Worm (Caenorhabditis elegans) whole organism, young adult: ENCODE measurements around the gene aka-1.

Experiments used
- B0035.1 ChIP-seq: sonication (generic microtip); optimal IDR thresholded peaks from 2 replicates; lab custom pipeline; 2016; ENCODE audit warnings: missing genetic modification characterization, mild to moderate bottlenecking, missing compliant biosample characterization, missing genotype, missing genetic modification reagents
- B0261.1 ChIP-seq: sonication (generic microtip); optimal IDR thresholded peaks from 2 replicates; lab custom pipeline; 2016; ENCODE audit warnings: mild to moderate bottlenecking, missing genetic modification characterization, moderate library complexity, missing compliant biosample characterization
- C06A6.2 ChIP-seq: fragments of 200-800 bp; sonication (Bioruptor generic); conservative IDR thresholded peaks from 2 replicates; pipeline ENCODE4 v1.3.6; 2022; ENCODE audit warnings: missing genetic modification characterization, missing compliant biosample characterization
- F10E7.11 ChIP-seq: sonication (generic microtip); optimal IDR thresholded peaks from 2 replicates; lab custom pipeline; 2017; ENCODE audit warnings: mild to moderate bottlenecking, missing genetic modification characterization, moderate library complexity, missing compliant biosample characterization
- F33H1.4 ChIP-seq: fragments of 200-800 bp; sonication (Bioruptor generic); IDR thresholded peaks from 2 replicates; pipeline ENCODE4 v1.3.6; 2022; ENCODE audit warnings: missing genetic modification reagents, missing genetic modification characterization, missing compliant biosample characterization
- F49E8.2 ChIP-seq: sonication (generic microtip); optimal IDR thresholded peaks from 3 replicates; lab custom pipeline; 2017; ENCODE audit warnings: missing genetic modification characterization, mild to moderate bottlenecking, missing compliant biosample characterization, antibody characterized with exemption, moderate library complexity; ENCODE audit not compliant: insufficient read depth
- T07F8.4 ChIP-seq: sonication (generic microtip); optimal IDR thresholded peaks from 2 replicates; lab custom pipeline; 2016; ENCODE audit warnings: mild to moderate bottlenecking, missing genetic modification characterization, moderate library complexity, missing compliant biosample characterization
- Y53G8AR.9 ChIP-seq: fragments of 200-800 bp; sonication (Bioruptor generic); conservative IDR thresholded peaks from 2 replicates; pipeline ENCODE4 v1.3.6; 2022; ENCODE audit warnings: missing genetic modification reagents, missing genetic modification characterization, missing compliant biosample characterization
- Y79H2A.3 ChIP-seq: fragments of 200-800 bp; sonication (Bioruptor generic); conservative IDR thresholded peaks from 2 replicates; pipeline ENCODE4 v1.3.6; 2022; ENCODE audit warnings: missing genetic modification reagents, missing genetic modification characterization, missing compliant biosample characterization
- aptf-2 ChIP-seq: fragments of 200-800 bp; sonication (Bioruptor generic); conservative IDR thresholded peaks from 2 replicates; pipeline ENCODE4 v1.3.6; 2022; ENCODE audit warnings: missing genetic modification reagents, missing genetic modification characterization, missing compliant biosample characterization
- attf-3 ChIP-seq: fragments of 200-800 bp; sonication (Bioruptor generic); conservative IDR thresholded peaks from 2 replicates; pipeline ENCODE4 v1.3.6; 2022; ENCODE audit warnings: missing genetic modification reagents, missing genetic modification characterization, missing compliant biosample characterization
- cebp-2 ChIP-seq: fragments of 200-800 bp; sonication (Bioruptor generic); IDR thresholded peaks from 2 replicates; pipeline ENCODE4 v1.3.6; 2022; ENCODE audit warnings: missing genetic modification characterization, missing compliant biosample characterization
- ceh-100 ChIP-seq: fragments of 200-800 bp; sonication (Bioruptor generic); IDR thresholded peaks from 2 replicates; pipeline ENCODE4 v1.3.6; 2022; ENCODE audit warnings: missing genetic modification reagents, missing genetic modification characterization, missing compliant biosample characterization
- ceh-79 ChIP-seq: sonication (generic microtip); optimal IDR thresholded peaks from 2 replicates; lab custom pipeline; 2017; ENCODE audit warnings: mild to moderate bottlenecking, missing genetic modification characterization, missing compliant biosample characterization
- die-1 ChIP-seq: sonication (generic microtip); optimal IDR thresholded peaks from 2 replicates; lab custom pipeline; 2016; ENCODE audit warnings: missing genotype, mild to moderate bottlenecking, missing genetic modification characterization, missing compliant biosample characterization
- efl-1 ChIP-seq: fragments of 150-350 bp; optimal IDR thresholded peaks from 2 replicates; lab custom pipeline; 2014; ENCODE audit warnings: missing biosample characterization, missing genetic modification reagents, missing genetic modification characterization
- egl-18 ChIP-seq: fragments of 200-800 bp; sonication (Bioruptor generic); IDR thresholded peaks from 2 replicates; pipeline ENCODE4 v1.3.6; 2022; ENCODE audit warnings: missing genetic modification reagents, missing genetic modification characterization, missing compliant biosample characterization
- gei-17 ChIP-seq: fragments of 200-800 bp; sonication (Bioruptor generic); optimal IDR thresholded peaks from 2 replicates; lab custom pipeline; 2018; ENCODE audit warnings: mild to moderate bottlenecking, missing genetic modification characterization, missing compliant biosample characterization
- him-1 ChIP-seq: sonication (generic microtip); optimal IDR thresholded peaks from 2 replicates; lab custom pipeline; 2016; ENCODE audit warnings: missing genotype, missing genetic modification reagents, missing genetic modification characterization, missing compliant biosample characterization
- hmg-20 ChIP-seq: fragments of 200-800 bp; sonication (Bioruptor generic); IDR thresholded peaks from 2 replicates; pipeline ENCODE4 v1.3.6; 2022; ENCODE audit warnings: missing genetic modification reagents, missing genetic modification characterization, missing compliant biosample characterization
- lin-26 ChIP-seq: fragments of 200-800 bp; sonication (Bioruptor generic); IDR thresholded peaks from 2 replicates; pipeline ENCODE4 v1.3.6; 2022; ENCODE audit warnings: missing genetic modification reagents, missing genetic modification characterization, missing compliant biosample characterization
- lin-40 ChIP-seq: sonication (generic microtip); optimal IDR thresholded peaks from 2 replicates; lab custom pipeline; 2016; ENCODE audit warnings: missing genetic modification characterization, mild to moderate bottlenecking, missing compliant biosample characterization, missing genotype, missing genetic modification reagents
- lin-54 ChIP-seq: fragments of 200-800 bp; sonication (Bioruptor generic); optimal IDR thresholded peaks from 2 replicates; lab custom pipeline; 2018; ENCODE audit warnings: mild to moderate bottlenecking, missing genetic modification characterization, missing compliant biosample characterization
- madf-10 ChIP-seq: sonication (generic microtip); optimal IDR thresholded peaks from 2 replicates; lab custom pipeline; 2016; ENCODE audit warnings: mild to moderate bottlenecking, missing genetic modification characterization, missing compliant biosample characterization
- madf-6 ChIP-seq: fragments of 200-800 bp; sonication (Bioruptor generic); IDR thresholded peaks from 2 replicates; pipeline ENCODE4 v1.3.6; 2022; ENCODE audit warnings: missing genetic modification reagents, missing genetic modification characterization, missing compliant biosample characterization
- madf-8 ChIP-seq: fragments of 200-800 bp; sonication (Bioruptor generic); conservative IDR thresholded peaks from 2 replicates; pipeline ENCODE4 v1.3.6; 2022; ENCODE audit warnings: missing genetic modification reagents, missing genetic modification characterization, missing compliant biosample characterization
- mcd-1 ChIP-seq: fragments of 200-800 bp; sonication (Bioruptor generic); IDR thresholded peaks from 2 replicates; pipeline ENCODE4 v1.3.6; 2022; ENCODE audit warnings: missing genetic modification reagents, missing genetic modification characterization, missing compliant biosample characterization
- mel-28 ChIP-seq: sonication (generic microtip); optimal IDR thresholded peaks from 2 replicates; lab custom pipeline; 2016; ENCODE audit warnings: borderline replicate concordance, mild to moderate bottlenecking, missing genetic modification characterization, missing compliant biosample characterization
- mes-4 ChIP-seq: sonication (generic microtip); optimal IDR thresholded peaks from 2 replicates; lab custom pipeline; 2016; ENCODE audit warnings: missing genotype, missing genetic modification characterization, missing compliant biosample characterization
- nfya-2 ChIP-seq: fragments of 200-800 bp; sonication (Bioruptor generic); IDR thresholded peaks from 2 replicates; pipeline ENCODE4 v1.3.6; 2022; ENCODE audit warnings: missing genetic modification reagents, missing genetic modification characterization, missing compliant biosample characterization
- nhr-120 ChIP-seq: fragments of 200-800 bp; sonication (Bioruptor generic); IDR thresholded peaks from 2 replicates; pipeline ENCODE4 v1.3.6; 2022; ENCODE audit warnings: missing genetic modification characterization, missing compliant biosample characterization
- sdz-38 ChIP-seq: sonication (generic microtip); optimal IDR thresholded peaks from 2 replicates; lab custom pipeline; 2016; ENCODE audit warnings: missing genotype, missing genetic modification characterization, missing compliant biosample characterization
- somi-1 ChIP-seq: fragments of 200-800 bp; sonication (Bioruptor generic); optimal IDR thresholded peaks from 2 replicates; lab custom pipeline; 2018; ENCODE audit warnings: mild to moderate bottlenecking, missing genetic modification characterization, missing compliant biosample characterization
- sptf-2 ChIP-seq: fragments of 200-800 bp; sonication (Bioruptor generic); optimal IDR thresholded peaks from 2 replicates; lab custom pipeline; 2018; ENCODE audit warnings: mild to moderate bottlenecking, missing genetic modification characterization, missing compliant biosample characterization
- ztf-18 ChIP-seq: sonication (generic microtip); optimal IDR thresholded peaks from 2 replicates; lab custom pipeline; 2016; ENCODE audit warnings: missing genotype, mild to moderate bottlenecking, missing genetic modification characterization, missing compliant biosample characterization
- ztf-26 ChIP-seq: sonication (generic microtip); optimal IDR thresholded peaks from 2 replicates; lab custom pipeline; 2017; ENCODE audit warnings: missing genetic modification characterization, missing compliant biosample characterization

aka-1 gene

DNA sequence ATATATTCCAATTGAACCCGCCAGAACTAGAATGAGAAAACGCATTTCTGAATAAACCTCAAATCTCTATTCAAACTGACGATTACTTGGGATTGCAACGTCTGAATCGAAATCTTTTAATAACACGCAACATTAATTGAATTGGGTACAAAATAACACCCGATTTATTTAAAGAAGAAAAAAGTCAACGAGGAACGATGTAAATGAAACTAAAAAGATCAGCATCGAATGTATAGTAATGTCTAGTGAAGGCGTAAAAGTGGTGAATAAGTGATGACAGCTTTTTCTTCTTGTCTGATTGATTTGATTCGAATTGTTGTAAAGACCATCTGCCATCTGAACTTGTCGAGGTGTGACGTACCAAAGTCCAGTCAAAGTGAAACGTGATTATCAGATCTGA lies 15.3 kb upstream of the aka-1 start, which contains the start of gene nas-23 (continued):
- TF ChIP-seq ztf-18 (tag; lab: Kevin White, UChicago), result no peak

DNA sequence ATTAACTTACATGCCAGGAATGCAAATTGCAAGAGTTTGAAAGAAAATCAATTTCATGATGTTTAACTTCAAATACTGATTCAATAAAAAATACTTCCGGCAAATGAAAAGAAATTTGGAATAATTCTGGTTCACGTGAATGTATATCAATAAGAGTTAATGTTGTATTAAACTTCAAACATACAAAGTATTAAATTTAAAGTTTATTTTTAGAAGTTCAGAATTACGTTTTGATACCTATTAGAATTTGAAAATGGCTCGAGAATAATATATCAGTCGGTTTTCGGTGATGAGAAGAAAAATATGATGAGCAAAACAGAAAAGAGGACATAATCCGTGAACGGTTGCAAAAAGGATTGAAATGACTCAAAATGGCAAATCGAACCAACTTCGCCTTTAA lies 11.3 kb upstream of the aka-1 start, which contains the start of gene D1022.9:
D1022.9 (minus strand) TSS at position 101 of the 400 bp plus-strand sequence.
- no peak for TF ChIP-seq F33H1.4 (GFP tag; lab: Robert Waterston, UW)
- TF ChIP-seq madf-8 (GFP tag; lab: Robert Waterston, UW), result no peak
- no peak for TF ChIP-seq gei-17 (GFP tag; lab: Kevin White, UChicago)
- TF ChIP-seq nfya-2, result no peak
- no peak for TF ChIP-seq T07F8.4
- no peak for TF ChIP-seq F49E8.2
- TF ChIP-seq Y53G8AR.9 (GFP tag; lab: Robert Waterston, UW), result no peak
- TF ChIP-seq attf-3 (GFP tag; lab: Robert Waterston, UW), result no peak
- TF ChIP-seq lin-54 (GFP tag; lab: Kevin White, UChicago), result no peak

DNA sequence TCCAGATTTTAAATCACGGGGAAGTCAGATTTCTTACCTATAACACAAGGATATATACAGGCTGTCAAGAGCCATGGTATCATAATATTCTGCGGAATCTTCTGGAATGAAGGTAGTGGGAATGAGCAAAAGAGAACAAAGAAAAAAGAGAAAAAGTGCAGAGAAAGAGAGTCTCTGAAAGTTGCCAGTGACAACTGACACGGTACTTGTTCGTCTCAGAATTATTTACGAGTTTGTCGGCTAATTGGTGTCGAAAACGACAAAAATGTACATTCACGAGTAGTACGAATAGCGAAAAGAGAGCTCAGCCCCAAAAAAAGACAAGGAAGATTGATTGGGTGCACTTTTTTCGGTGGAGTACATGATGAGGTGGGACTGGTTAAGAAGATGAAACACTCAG lies 4.7 kb upstream of the aka-1 start, which contains the start of gene cah-2:
cah-2 (minus strand) TSS at position 101 of the 400 bp plus-strand sequence.
- TF ChIP-seq somi-1 (no peak), B0035.1 (tag; lab: Kevin White, UChicago) (no peak), F33H1.4 (GFP tag; lab: Robert Waterston, UW) (no peak), mes-4 (no peak), lin-26 (GFP tag; lab: Robert Waterston, UW) (no peak), him-1 (tag; lab: Kevin White, UChicago) (no peak), mcd-1 (GFP tag; lab: Robert Waterston, UW) (no peak), die-1 (tag; lab: Kevin White, UChicago) (no peak), lin-40 (tag; lab: Kevin White, UChicago) (no peak), ceh-100 (GFP tag; lab: Robert Waterston, UW) (no peak), madf-8 (GFP tag; lab: Robert Waterston, UW) (no peak), C06A6.2 (GFP tag; lab: Robert Waterston, UW) (no peak), B0261.1 (tag; lab: Kevin White, UChicago) (no peak), ztf-26 (no peak), nhr-120 (GFP tag; lab: Robert Waterston, UW) (no peak)
- TF ChIP-seq, all 124 proteins: peak for 0

DNA sequence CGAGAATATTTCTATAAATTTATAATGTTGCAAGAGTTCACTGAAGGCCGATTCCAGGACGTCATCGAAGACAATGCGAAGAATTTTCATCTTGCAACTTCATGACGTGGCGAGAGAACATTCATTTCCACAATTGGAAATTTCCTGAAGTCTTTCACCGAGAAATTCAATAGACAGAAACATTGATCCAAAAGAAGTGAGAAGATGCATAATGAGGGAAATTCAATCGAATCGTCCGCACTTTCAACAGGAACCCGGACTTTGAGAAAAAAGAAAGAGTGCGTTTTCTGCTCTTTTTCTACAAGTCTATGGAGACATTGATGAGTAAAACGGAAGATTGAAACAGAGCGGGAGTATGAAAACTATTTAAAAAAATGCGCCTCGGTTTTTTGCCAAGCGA lies 9.0 kb downstream of the aka-1 start:
- TF ChIP-seq ztf-18 (tag; lab: Kevin White, UChicago) (no peak), mel-28 (tag; lab: Kevin White, UChicago) (no peak), mcd-1 (GFP tag; lab: Robert Waterston, UW) (no peak), madf-10 (tag; lab: Kevin White, UChicago) (no peak), efl-1 (no peak), sdz-38 (tag; lab: Kevin White, UChicago) (no peak), F10E7.11 (no peak), lin-26 (GFP tag; lab: Robert Waterston, UW) (no peak)

DNA sequence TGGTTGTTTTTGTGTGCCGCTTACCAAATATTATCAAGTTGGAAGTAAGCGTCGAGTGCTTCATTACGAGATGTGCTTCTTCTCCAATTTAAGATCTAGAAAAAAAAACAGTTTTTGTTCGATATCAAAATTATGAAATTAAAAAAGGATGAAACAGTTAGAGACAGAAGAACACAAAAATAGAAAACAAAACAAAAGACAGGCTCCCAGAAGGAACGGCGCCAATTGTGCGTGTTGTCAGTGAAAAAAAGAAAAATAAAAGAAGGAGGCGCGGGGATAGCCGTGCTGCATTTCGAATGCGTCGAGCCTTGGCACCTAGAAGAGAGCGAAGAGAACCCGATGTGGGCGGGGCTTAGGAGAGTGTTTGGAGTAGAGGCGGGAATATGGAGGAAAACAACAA lies 12.8 kb downstream of the aka-1 start, which contains the start of gene sro-1:
sro-1 (minus strand) TSS at position 101 of the 400 bp plus-strand sequence.
- TF ChIP-seq hmg-20 (GFP tag; lab: Robert Waterston, UW), result no peak
- TF ChIP-seq madf-6 (GFP tag; lab: Robert Waterston, UW), result no peak
- TF ChIP-seq aptf-2 (GFP tag; lab: Robert Waterston, UW), result no peak
- TF ChIP-seq egl-18 (GFP tag; lab: Robert Waterston, UW), result no peak
- no peak for TF ChIP-seq ceh-79 (tag; lab: Kevin White, UChicago)
- TF ChIP-seq Y79H2A.3 (GFP tag; lab: Robert Waterston, UW), result no peak
- TF ChIP-seq cebp-2 (GFP tag; lab: Robert Waterston, UW), result no peak
- no peak for TF ChIP-seq sptf-2 (GFP tag; lab: Kevin White, UChicago)
